Worm (Caenorhabditis elegans) whole organism, late embryonic: Measurements from ENCODE around the gene F21C10.13.

ENCODE experiments used
- ceh-14 ChIP-seq: sonication (generic microtip); optimal IDR thresholded peaks from 2 replicates; lab custom pipeline; 2016; ENCODE audit warnings: missing genotype, missing genetic modification characterization, missing compliant biosample characterization
- nhr-11 ChIP-seq: fragments of 150-350 bp; optimal IDR thresholded peaks from 2 replicates; lab custom pipeline; 2014; ENCODE audit warnings: missing biosample characterization, missing genetic modification characterization
- sox-4 ChIP-seq: sonication (generic microtip); optimal IDR thresholded peaks from 2 replicates; lab custom pipeline; 2017; ENCODE audit warnings: mild to moderate bottlenecking, missing genetic modification characterization, inconsistent platforms, missing compliant biosample characterization
- tbx-2 ChIP-seq: sonication (generic microtip); optimal IDR thresholded peaks from 2 replicates; lab custom pipeline; 2016; ENCODE audit warnings: missing genetic modification characterization, missing compliant biosample characterization

ce11 chrV:9082350-9082749, 39.8 kb upstream of the F21C10.13 start:
- TF ChIP-seq ceh-14 (tag; lab: Kevin White, UChicago), result no peak
- no peak for TF ChIP-seq nhr-11 (tag; lab: Kevin White, UChicago)
- no peak for TF ChIP-seq sox-4 (tag; lab: Kevin White, UChicago)
- no peak for TF ChIP-seq tbx-2 (tag; lab: Kevin White, UChicago)
